Fruit fly (Drosophila melanogaster) whole organism, embryonic: ENCODE results near the gene CG32436.

Experiments
- Abd-B ChIP-seq: fragments of 200-800 bp; sonication (Bioruptor generic); optimal IDR thresholded peaks from 2 replicates; lab custom pipeline; 2018; ENCODE audit warnings: missing biosample characterization, mild to moderate bottlenecking, missing genetic modification characterization, moderate library complexity
- CG12155 ChIP-seq: fragments of 200-800 bp; sonication (Bioruptor generic); optimal IDR thresholded peaks from 3 replicates; lab custom pipeline; 2016; ENCODE audit warnings: missing biosample characterization, missing genetic modification characterization
- CG12236 ChIP-seq: fragments of 200-800 bp; sonication (Bioruptor generic); optimal IDR thresholded peaks from 2 replicates; lab custom pipeline; 2016; ENCODE audit warnings: missing biosample characterization, missing genetic modification characterization
- CG12391 ChIP-seq: fragments of 200-800 bp; sonication (Bioruptor generic); optimal IDR thresholded peaks from 3 replicates; lab custom pipeline; 2018; ENCODE audit warnings: missing biosample characterization, mild to moderate bottlenecking, missing genetic modification characterization, moderate library complexity
- CG13123 ChIP-seq: fragments of 200-800 bp; sonication (Bioruptor generic); optimal IDR thresholded peaks from 2 replicates; lab custom pipeline; 2016; ENCODE audit warnings: missing biosample characterization, missing genetic modification characterization
- CG14965 ChIP-seq: fragments of 200-800 bp; sonication (Bioruptor generic); optimal IDR thresholded peaks from 2 replicates; lab custom pipeline; 2016; ENCODE audit warnings: missing biosample characterization, missing genetic modification characterization, borderline replicate concordance
- CG16813 ChIP-seq: fragments of 200-800 bp; sonication (Bioruptor generic); IDR thresholded peaks from 3 replicates; pipeline ENCODE4 v1.3.6; 2022; ENCODE audit warnings: missing biosample characterization, missing genetic modification characterization; ENCODE audit not compliant: partially characterized antibody
- CG17568 ChIP-seq: fragments of 200-800 bp; sonication (Bioruptor generic); optimal IDR thresholded peaks from 2 replicates; lab custom pipeline; 2018; ENCODE audit warnings: missing biosample characterization, mild to moderate bottlenecking, missing genetic modification characterization, moderate library complexity
- CG18476 ChIP-seq: fragments of 200-800 bp; sonication (Bioruptor generic); optimal IDR thresholded peaks from 2 replicates; lab custom pipeline; 2016; ENCODE audit warnings: missing biosample characterization, mild to moderate bottlenecking, missing genetic modification characterization
- CG18764 ChIP-seq: fragments of 200-800 bp; sonication (Bioruptor generic); optimal IDR thresholded peaks from 3 replicates; lab custom pipeline; 2016; ENCODE audit warnings: missing biosample characterization, missing genetic modification characterization
- CG31388 ChIP-seq: fragments of 200-800 bp; sonication (Bioruptor generic); optimal IDR thresholded peaks from 2 replicates; lab custom pipeline; 2016; ENCODE audit warnings: missing biosample characterization, missing genetic modification characterization
- CG31441 ChIP-seq: fragments of 200-800 bp; sonication (Bioruptor generic); IDR thresholded peaks from 2 replicates; pipeline ENCODE4 v1.3.6; 2022; ENCODE audit warnings: missing biosample characterization, missing genetic modification characterization
- CG4707 ChIP-seq: fragments of 200-800 bp; sonication (Bioruptor generic); optimal IDR thresholded peaks from 2 replicates; lab custom pipeline; 2018; ENCODE audit warnings: missing biosample characterization, mild to moderate bottlenecking, missing genetic modification characterization, moderate library complexity
- CG6689 ChIP-seq: fragments of 200-800 bp; sonication (Bioruptor generic); IDR thresholded peaks from 2 replicates; pipeline ENCODE4 v1.3.6; 2022; ENCODE audit warnings: missing biosample characterization, missing genetic modification characterization
- CG6854 ChIP-seq: fragments of 200-800 bp; sonication (Bioruptor generic); optimal IDR thresholded peaks from 3 replicates; lab custom pipeline; 2017; ENCODE audit warnings: missing biosample characterization, mild to moderate bottlenecking, missing genetic modification characterization
- CG7372 ChIP-seq: fragments of 200-800 bp; sonication (Bioruptor generic); IDR thresholded peaks from 2 replicates; pipeline ENCODE4 v1.3.6; 2022; ENCODE audit warnings: missing biosample characterization, missing genetic modification characterization
- CG7556 ChIP-seq: fragments of 200-800 bp; sonication (Bioruptor generic); optimal IDR thresholded peaks from 2 replicates; lab custom pipeline; 2017; ENCODE audit warnings: missing biosample characterization, mild to moderate bottlenecking, missing genetic modification characterization
- CG8478 ChIP-seq: fragments of >200 bp; optimal IDR thresholded peaks from 2 replicates; lab custom pipeline; 2018
- CG9437 ChIP-seq: fragments of 200-800 bp; sonication (Bioruptor generic); optimal IDR thresholded peaks from 2 replicates; lab custom pipeline; 2018; ENCODE audit warnings: missing biosample characterization, mild to moderate bottlenecking, missing genetic modification characterization
- Dek ChIP-seq: fragments of 200-800 bp; sonication (Bioruptor generic); optimal IDR thresholded peaks from 3 replicates; lab custom pipeline; 2019; ENCODE audit warnings: missing biosample characterization, mild to moderate bottlenecking, missing genetic modification characterization, moderate library complexity
- Drgx ChIP-seq: fragments of 200-800 bp; sonication (Bioruptor generic); IDR thresholded peaks from 2 replicates; pipeline ENCODE4 v1.3.6; 2022; ENCODE audit warnings: missing biosample characterization, missing genetic modification characterization
- ERR ChIP-seq: fragments of 200-800 bp; sonication (Bioruptor generic); optimal IDR thresholded peaks from 2 replicates; lab custom pipeline; 2016; ENCODE audit warnings: missing biosample characterization, missing genetic modification characterization
- Ets65A ChIP-seq: fragments of 200-800 bp; sonication (Bioruptor generic); peaks from one replicate; lab custom pipeline; 2016; ENCODE audit warnings: missing biosample characterization, missing genetic modification characterization
- Fer3 ChIP-seq: fragments of 200-800 bp; sonication (Bioruptor generic); optimal IDR thresholded peaks from 2 replicates; lab custom pipeline; 2018; ENCODE audit warnings: missing biosample characterization, mild to moderate bottlenecking, missing genetic modification characterization, moderate library complexity
- HHEX ChIP-seq: fragments of 200-800 bp; sonication (Bioruptor generic); optimal IDR thresholded peaks from 3 replicates; lab custom pipeline; 2017; ENCODE audit warnings: missing biosample characterization, mild to moderate bottlenecking, missing genetic modification characterization, missing genetic modification reagents
- HLH4C ChIP-seq: fragments of 200-800 bp; sonication (Bioruptor generic); IDR thresholded peaks from 3 replicates; pipeline ENCODE4 v1.3.6; 2022; ENCODE audit warnings: missing biosample characterization, missing genetic modification characterization; ENCODE audit not compliant: partially characterized antibody
- Max ChIP-seq: fragments of 200-800 bp; sonication (Bioruptor generic); optimal IDR thresholded peaks from 2 replicates; lab custom pipeline; 2016; ENCODE audit warnings: missing biosample characterization, mild to moderate bottlenecking, missing genetic modification characterization
- Mes4 ChIP-seq: fragments of 200-800 bp; sonication (Bioruptor generic); optimal IDR thresholded peaks from 2 replicates; lab custom pipeline; 2016; ENCODE audit warnings: missing biosample characterization, missing genetic modification characterization
- Neu2 ChIP-seq: fragments of 200-800 bp; sonication (Bioruptor generic); optimal IDR thresholded peaks from 3 replicates; lab custom pipeline; 2016; ENCODE audit warnings: missing biosample characterization, missing genetic modification characterization, borderline replicate concordance
- Poxn ChIP-seq: fragments of 200-800 bp; sonication (Bioruptor generic); IDR thresholded peaks from 2 replicates; pipeline ENCODE4 v1.3.6; 2022; ENCODE audit warnings: missing biosample characterization, missing genetic modification characterization
- Side ChIP-seq: fragments of 200-800 bp; sonication (Bioruptor generic); optimal IDR thresholded peaks from 2 replicates; lab custom pipeline; 2016; ENCODE audit warnings: missing biosample characterization, missing genetic modification characterization
- Sin3A ChIP-seq: fragments of >200 bp; optimal IDR thresholded peaks from 2 replicates; lab custom pipeline; 2018
- ase ChIP-seq: fragments of 200-800 bp; sonication (Bioruptor generic); IDR thresholded peaks from 3 replicates; pipeline ENCODE4 v1.3.6; 2022; ENCODE audit warnings: missing biosample characterization, missing genetic modification characterization
- caup ChIP-seq: fragments of 200-800 bp; sonication (Bioruptor generic); optimal IDR thresholded peaks from 3 replicates; lab custom pipeline; 2017; ENCODE audit warnings: missing biosample characterization, mild to moderate bottlenecking, missing genetic modification characterization, moderate library complexity; ENCODE audit not compliant: severe bottlenecking
- dmrt99B ChIP-seq: fragments of 200-800 bp; sonication (Bioruptor generic); optimal IDR thresholded peaks from 2 replicates; lab custom pipeline; 2018; ENCODE audit warnings: missing biosample characterization, mild to moderate bottlenecking, missing genetic modification characterization, moderate library complexity
- exex ChIP-seq: fragments of 200-800 bp; sonication (Bioruptor generic); optimal IDR thresholded peaks from 4 replicates; lab custom pipeline; 2018; ENCODE audit warnings: missing biosample characterization, mild to moderate bottlenecking, missing genetic modification characterization, moderate library complexity
- grau ChIP-seq: fragments of 200-800 bp; optimal IDR thresholded peaks from 3 replicates; lab custom pipeline; 2019; ENCODE audit warnings: missing biosample characterization, mild to moderate bottlenecking, missing genetic modification characterization, moderate library complexity
- ham ChIP-seq: fragments of 200-800 bp; sonication (Bioruptor generic); IDR thresholded peaks from 2 replicates; pipeline ENCODE4 v1.3.6; 2022; ENCODE audit warnings: missing biosample characterization, missing genetic modification characterization
- jigr1 ChIP-seq: fragments of 200-800 bp; sonication (Bioruptor generic); IDR thresholded peaks from 3 replicates; pipeline ENCODE4 v1.3.6; 2022; ENCODE audit warnings: missing biosample characterization, missing genetic modification characterization
- kah ChIP-seq: fragments of 200-800 bp; sonication (Bioruptor generic); optimal IDR thresholded peaks from 2 replicates; lab custom pipeline; 2018; ENCODE audit warnings: missing biosample characterization, mild to moderate bottlenecking, missing genetic modification characterization
- luna ChIP-seq: fragments of 200-800 bp; sonication (Bioruptor generic); optimal IDR thresholded peaks from 2 replicates; lab custom pipeline; 2016; ENCODE audit warnings: missing biosample characterization, missing genetic modification characterization
- pnt ChIP-seq: fragments of 200-800 bp; sonication (Bioruptor generic); optimal IDR thresholded peaks from 3 replicates; lab custom pipeline; 2016; ENCODE audit warnings: missing biosample characterization, missing genetic modification characterization
- rib ChIP-seq: fragments of 200-800 bp; sonication (Bioruptor generic); IDR thresholded peaks from 2 replicates; pipeline ENCODE4 v1.3.6; 2022; ENCODE audit warnings: missing biosample characterization, missing genetic modification characterization
- row ChIP-seq: fragments of 200-800 bp; sonication (Bioruptor generic); IDR thresholded peaks from 3 replicates; pipeline ENCODE4 v1.3.6; 2022; ENCODE audit warnings: missing biosample characterization, missing genetic modification characterization
- run ChIP-seq: fragments of 200-800 bp; sonication (Bioruptor generic); optimal IDR thresholded peaks from 3 replicates; lab custom pipeline; 2018; ENCODE audit warnings: missing biosample characterization, mild to moderate bottlenecking, missing genetic modification characterization
- sd ChIP-seq: fragments of 200-800 bp; sonication (Bioruptor generic); optimal IDR thresholded peaks from 3 replicates; lab custom pipeline; 2018; ENCODE audit warnings: missing biosample characterization, mild to moderate bottlenecking, missing genetic modification characterization, moderate library complexity
- seq ChIP-seq: fragments of 200-800 bp; sonication (Bioruptor generic); IDR thresholded peaks from 2 replicates; pipeline ENCODE4 v1.3.6; 2022; ENCODE audit warnings: missing biosample characterization, missing genetic modification characterization
- sisA ChIP-seq: fragments of 200-800 bp; sonication (Bioruptor generic); IDR thresholded peaks from 2 replicates; pipeline ENCODE4 v1.3.6; 2022; ENCODE audit warnings: missing biosample characterization, missing genetic modification characterization
- slou ChIP-seq: fragments of 200-800 bp; sonication (Bioruptor generic); optimal IDR thresholded peaks from 3 replicates; lab custom pipeline; 2016; ENCODE audit warnings: missing biosample characterization, missing genetic modification characterization
- stwl ChIP-seq: fragments of 200-800 bp; sonication (Bioruptor generic); optimal IDR thresholded peaks from 3 replicates; lab custom pipeline; 2018; ENCODE audit warnings: missing biosample characterization, mild to moderate bottlenecking, missing genetic modification characterization, moderate library complexity
- unc-4 ChIP-seq: fragments of 200-800 bp; sonication (Bioruptor generic); IDR thresholded peaks from 2 replicates; pipeline ENCODE4 v1.3.6; 2022; ENCODE audit warnings: missing biosample characterization, missing genetic modification characterization; ENCODE audit not compliant: partially characterized antibody
- z ChIP-seq: fragments of 200-800 bp; sonication (Bioruptor generic); IDR thresholded peaks from 3 replicates; pipeline ENCODE4 v1.3.6; 2022; ENCODE audit warnings: missing biosample characterization, missing genetic modification characterization

CG32436 gene

DNA sequence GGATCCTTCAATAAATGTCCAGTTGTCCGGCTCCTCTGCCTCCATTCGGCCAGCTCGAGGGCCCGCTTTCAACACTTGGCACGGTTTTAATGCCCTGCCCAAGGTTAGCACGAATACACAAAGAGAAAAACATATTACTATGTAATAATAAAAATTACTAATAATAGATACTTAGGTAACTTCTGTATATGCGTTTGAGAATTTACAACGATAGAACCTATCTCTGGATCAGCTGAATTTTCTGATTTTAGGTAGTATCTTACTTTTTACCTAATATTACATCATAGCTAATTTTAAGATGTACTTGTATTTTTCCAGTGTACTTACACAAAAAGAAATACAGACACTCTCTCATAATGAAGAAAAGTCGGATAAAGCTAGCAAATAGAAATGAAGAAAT, 41.9 kb downstream of the CG32436 start:
- TF ChIP-seq seq (GFP tag; lab: Robert Waterston, UW) (no peak), ERR (no peak), CG31441 (GFP tag; lab: Robert Waterston, UW) (peak; percentile 22; the same call in 1 of the 2 replicates), Mes4 (GFP tag; lab: Kevin White, UChicago) (no peak), exex (tag; lab: Kevin White, UChicago) (no peak), Dek (tag; lab: Kevin White, UChicago) (no peak), CG6689 (GFP tag; lab: Robert Waterston, UW) (0 out of 2 replicates have a peak, but pooled peaks have one; percentile 16), ham (GFP tag; lab: Robert Waterston, UW) (no peak), run (tag; lab: Kevin White, UChicago) (no peak), Sin3A (lab: Kevin White, UChicago) (no peak), HHEX (GFP tag; lab: Kevin White, UChicago) (no peak), stwl (tag; lab: Kevin White, UChicago) (no peak), Ets65A (GFP tag; lab: Kevin White, UChicago) (no peak), CG18764 (GFP tag; lab: Kevin White, UChicago) (no peak), rib (no peak), CG7372 (GFP tag; lab: Robert Waterston, UW) (no peak), Drgx (no peak), CG7556 (GFP tag; lab: Kevin White, UChicago) (no peak), Neu2 (GFP tag; lab: Kevin White, UChicago) (no peak), sisA (GFP tag; lab: Robert Waterston, UW) (no peak), Max (GFP tag; lab: Kevin White, UChicago) (no peak), CG8478 (lab: Kevin White, UChicago) (no peak), pnt (GFP tag; lab: Kevin White, UChicago) (no peak), kah (GFP tag; lab: Kevin White, UChicago) (no peak), CG17568 (GFP tag; lab: Kevin White, UChicago) (no peak), Poxn (no peak), CG18476 (GFP tag; lab: Kevin White, UChicago) (no peak), CG13123 (GFP tag; lab: Kevin White, UChicago) (no peak), CG6854 (no peak), CG4707 (GFP tag; lab: Kevin White, UChicago) (no peak), CG16813 (GFP tag; lab: Robert Waterston, UW) (no peak), CG9437 (GFP tag; lab: Kevin White, UChicago) (no peak), ase (GFP tag; lab: Robert Waterston, UW) (no peak), CG14965 (GFP tag; lab: Kevin White, UChicago) (no peak), CG12155 (no peak), CG12236 (GFP tag; lab: Kevin White, UChicago) (no peak), CG12391 (tag; lab: Kevin White, UChicago) (peak; percentile 8), jigr1 (GFP tag; lab: Robert Waterston, UW) (no peak), z (GFP tag; lab: Robert Waterston, UW) (no peak), sd (tag; lab: Kevin White, UChicago) (no peak), dmrt99B (tag; lab: Kevin White, UChicago) (peak; percentile 53), CG31388 (GFP tag; lab: Kevin White, UChicago) (no peak), Side (no peak), luna (GFP tag; lab: Kevin White, UChicago) (no peak), grau (tag; lab: Kevin White, UChicago) (peak; percentile 43), HLH4C (no peak), caup (GFP tag; lab: Kevin White, UChicago) (no peak), row (GFP tag; lab: Robert Waterston, UW) (peak; percentile 32; the same call in 1 of the 3 replicates), slou (no peak), Fer3 (tag; lab: Kevin White, UChicago) (no peak), unc-4 (GFP tag; lab: Robert Waterston, UW) (no peak), Abd-B (GFP tag; lab: Kevin White, UChicago) (peak; percentile 12)
